Fruit fly (Drosophila melanogaster) Kc167 (cell line): ENCODE results near the gene TfIIS.

Source experiments
- Myc ChIP-seq: fragments of >200 bp; optimal IDR thresholded peaks from 2 replicates; lab custom pipeline; 2017; ENCODE audit warnings: missing external identifiers
- Sin3A ChIP-seq: fragments of >200 bp; optimal IDR thresholded peaks from 2 replicates; lab custom pipeline; 2018; ENCODE audit warnings: missing external identifiers
- h ChIP-seq: fragments of >200 bp; optimal IDR thresholded peaks from 3 replicates; lab custom pipeline; 2018; ENCODE audit warnings: missing external identifiers
- insv ChIP-seq: fragments of >200 bp; optimal IDR thresholded peaks from 3 replicates; lab custom pipeline; 2018; ENCODE audit warnings: missing external identifiers
- psq ChIP-seq: fragments of >200 bp; optimal IDR thresholded peaks from 2 replicates; lab custom pipeline; 2017; ENCODE audit warnings: missing external identifiers
- ttk ChIP-seq: sonication (Bioruptor generic); optimal IDR thresholded peaks from 2 replicates; lab custom pipeline; 2017; ENCODE audit warnings: missing external identifiers

Gene TfIIS

DNA sequence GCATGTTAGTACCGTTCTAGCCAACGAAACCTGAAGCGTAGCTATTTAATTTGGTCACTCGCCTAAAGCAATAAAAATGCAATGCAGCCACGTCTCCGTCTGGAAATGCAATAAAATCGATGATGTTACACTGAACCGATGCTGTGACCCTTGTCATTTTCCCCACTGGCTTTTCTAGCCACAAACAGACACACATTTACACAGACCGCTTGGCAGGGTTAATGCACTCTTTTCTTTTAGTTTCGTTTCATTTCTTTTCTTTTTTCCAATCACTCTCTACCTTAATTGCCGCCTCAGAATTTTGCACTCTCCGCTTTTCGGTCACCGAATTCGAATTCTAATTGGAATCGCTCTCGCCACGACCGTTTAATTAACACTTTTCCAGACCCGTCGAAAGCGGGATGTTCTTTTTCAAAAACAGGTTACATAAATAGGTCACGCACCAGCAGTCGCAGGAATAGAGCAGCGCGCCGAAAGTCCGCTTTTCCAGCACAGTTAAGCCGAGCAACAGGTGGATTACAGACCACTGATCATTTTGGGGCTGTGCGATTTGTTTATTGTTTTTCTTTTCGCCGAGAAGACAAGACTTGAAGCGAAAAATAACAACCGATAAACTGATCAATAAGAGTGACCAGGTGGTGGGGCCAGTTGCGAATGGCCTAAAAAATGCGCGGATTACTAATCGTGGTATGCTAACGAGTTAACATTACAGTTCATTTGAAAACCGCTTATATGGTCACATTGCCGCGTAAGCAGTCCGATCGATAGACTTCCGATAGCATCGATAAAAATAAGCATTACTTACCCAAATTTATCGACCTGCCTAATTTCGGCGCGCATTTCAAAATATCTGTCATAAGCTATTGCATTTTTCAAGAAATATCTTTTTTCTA, 3.1 kb downstream of the TfIIS start, which contains the start of gene ck:
ck (minus strand) TSS at position 638 of the 893 bp plus-strand sequence.
- no peak for TF ChIP-seq Sin3A (lab: Kevin White, UChicago)
- TF ChIP-seq psq (lab: Kevin White, UChicago) = no peak
- no peak for TF ChIP-seq h (lab: Kevin White, UChicago)
- TF ChIP-seq ttk (lab: Kevin White, UChicago) = no peak
- no peak for TF ChIP-seq Myc

dm6 chr2L:15056359-15057220, 4.0 kb downstream of the TfIIS start:
- no peak for TF ChIP-seq psq (lab: Kevin White, UChicago)

- TF ChIP-seq Myc (no peak), insv (lab: Kevin White, UChicago) (no peak), Sin3A (lab: Kevin White, UChicago) (no peak), h (lab: Kevin White, UChicago) (no peak), ttk (lab: Kevin White, UChicago) (no peak)
Observed at dm6 chr2L:15055105-15055504, 5.5 kb downstream of the TfIIS start.

- no peak for TF ChIP-seq insv (lab: Kevin White, UChicago)
- no peak for TF ChIP-seq Myc
- TF ChIP-seq h (lab: Kevin White, UChicago) = no peak
- no peak for TF ChIP-seq ttk (lab: Kevin White, UChicago)
- no peak for TF ChIP-seq psq (lab: Kevin White, UChicago)
- no peak for TF ChIP-seq Sin3A (lab: Kevin White, UChicago)
Observed at dm6 chr2L:15052805-15053388, 7.7 kb downstream of the TfIIS start.

dm6 chr2L:15043718-15044117, 16.8 kb downstream of the TfIIS start:
- no peak for TF ChIP-seq insv (lab: Kevin White, UChicago)
- no peak for TF ChIP-seq Myc
- no peak for TF ChIP-seq Sin3A (lab: Kevin White, UChicago)
- no peak for TF ChIP-seq psq (lab: Kevin White, UChicago)
- TF ChIP-seq ttk (lab: Kevin White, UChicago) = no peak
- TF ChIP-seq h (lab: Kevin White, UChicago) = no peak

DNA sequence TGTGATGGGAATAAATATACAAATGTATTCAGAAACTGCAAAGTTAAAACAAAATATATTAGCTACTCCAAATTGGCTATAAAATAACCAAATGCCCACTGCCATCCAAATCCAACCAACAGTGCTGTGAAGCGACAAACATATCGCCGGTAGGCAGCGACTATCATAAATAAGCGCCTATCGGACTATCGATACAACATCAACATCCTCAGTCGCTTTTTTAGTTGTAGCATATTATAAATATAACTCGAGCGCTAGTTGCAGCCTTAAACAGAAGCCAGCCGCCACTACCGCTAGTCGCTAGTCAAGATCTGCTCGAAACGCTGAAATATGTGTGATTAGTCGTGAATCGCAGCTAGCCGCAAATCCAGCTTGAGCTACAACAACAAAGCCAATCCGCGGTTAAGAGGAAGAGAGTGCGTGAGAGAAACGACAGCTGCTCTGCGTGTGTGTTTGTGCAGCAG, 21.2 kb downstream of the TfIIS start:
- TF ChIP-seq Sin3A (lab: Kevin White, UChicago) = no peak
- no peak for TF ChIP-seq h (lab: Kevin White, UChicago)
- no peak for TF ChIP-seq psq (lab: Kevin White, UChicago)
- no peak for TF ChIP-seq insv (lab: Kevin White, UChicago)
- TF ChIP-seq ttk (lab: Kevin White, UChicago) = no peak
- TF ChIP-seq Myc = no peak

dm6 chr2L:15038339-15039308, 21.9 kb downstream of the TfIIS start, which contains the start of gene CIAPIN1:
TSS of gene CIAPIN1 (minus strand) at chr2L:15038861.
- TF ChIP-seq Myc = no peak
- TF ChIP-seq h (lab: Kevin White, UChicago) = no peak

DNA sequence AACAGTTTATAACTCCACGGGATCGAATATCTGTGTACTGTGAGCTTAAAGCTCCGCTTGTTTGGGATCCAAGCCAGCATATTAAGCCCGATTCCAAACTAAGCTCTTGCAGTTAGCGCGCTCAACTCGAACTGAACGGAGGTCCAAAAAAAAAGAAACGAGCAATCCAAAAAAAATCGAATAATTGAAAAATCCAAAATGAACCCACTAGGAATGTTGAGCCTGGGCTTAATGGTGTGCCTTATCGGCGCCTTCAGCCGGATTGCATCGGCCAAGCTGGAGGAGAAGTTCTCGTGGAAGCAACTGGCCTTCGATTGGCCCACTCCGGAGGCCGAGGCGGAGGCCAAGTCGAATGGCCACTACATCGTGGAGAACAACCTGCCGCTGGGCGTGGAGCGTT, 25.2 kb downstream of the TfIIS start, which contains the start of gene yellow-c:
yellow-c (plus strand) TSS at position 29 of the 400 bp plus-strand sequence.
- TF ChIP-seq h (lab: Kevin White, UChicago) (no peak), Myc (no peak), ttk (lab: Kevin White, UChicago) (no peak), psq (lab: Kevin White, UChicago) (no peak), Sin3A (lab: Kevin White, UChicago) (no peak), insv (lab: Kevin White, UChicago) (no peak)

DNA sequence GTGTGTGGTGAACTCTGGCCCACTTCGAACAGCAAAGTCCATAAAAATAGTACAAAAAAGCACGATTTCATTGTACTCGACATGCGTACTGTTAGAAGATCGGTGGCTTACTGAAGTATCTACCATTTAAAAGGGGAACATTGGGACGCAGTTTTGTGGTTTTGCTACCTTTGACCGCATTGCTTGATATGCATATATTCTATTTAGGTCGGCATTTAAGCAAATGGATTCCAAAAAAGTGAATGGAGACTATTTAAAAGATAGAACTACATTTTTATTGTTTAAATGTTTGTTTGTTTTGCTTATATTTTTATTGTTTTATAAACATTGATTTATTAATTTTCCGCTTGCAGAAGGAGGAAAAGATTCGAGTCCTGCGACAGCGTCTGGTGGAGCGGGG, 28.9 kb downstream of the TfIIS start, which contains the start of gene CG31832:
CG31832 (minus strand) TSS at position 101 of the 400 bp plus-strand sequence.
- TF ChIP-seq insv (lab: Kevin White, UChicago) (no peak), psq (lab: Kevin White, UChicago) (no peak), h (lab: Kevin White, UChicago) (no peak), Sin3A (lab: Kevin White, UChicago) (no peak), Myc (no peak), ttk (lab: Kevin White, UChicago) (no peak)

- no peak for TF ChIP-seq ttk (lab: Kevin White, UChicago)
- TF ChIP-seq psq (lab: Kevin White, UChicago) = no peak
- no peak for TF ChIP-seq Myc
- TF ChIP-seq Sin3A (lab: Kevin White, UChicago) = no peak
- TF ChIP-seq h (lab: Kevin White, UChicago) = no peak
- no peak for TF ChIP-seq insv (lab: Kevin White, UChicago)
Observed at dm6 chr2L:15026582-15026981, 34.0 kb downstream of the TfIIS start, which contains the start of gene CG33310. TSS of gene CG33310 (plus strand) at chr2L:15026882.
